Worm (Caenorhabditis elegans): ENCODE measurements around the gene K04A8.1.

- TF ChIP-seq snpc-4 (GFP tag; optimal IDR thresholded peaks at IDR 0.05) = no peak
- TF ChIP-seq snpc-4 (tag; optimal IDR thresholded peaks at IDR 0.05) = no peak
- no peak for TF ChIP-seq ztf-18 (tag; optimal IDR thresholded peaks at IDR 0.05)
These were observed 19.5 kb upstream of the K04A8.1 start, which contains the start of gene dre-1 for ce11 chrV:6546450-6547171.
